Fruit fly (Drosophila melanogaster) whole organism, embryonic: ENCODE results near the gene CG10984.

ENCODE experiments used
- Ada2b ChIP-seq: fragments of 200-800 bp; sonication (Bioruptor generic); IDR thresholded peaks from 2 replicates; pipeline ENCODE4 v1.3.6; 2022; ENCODE audit warnings: missing biosample characterization, missing genetic modification characterization
- Atf-2 ChIP-seq: fragments of 200-800 bp; sonication (Bioruptor generic); optimal IDR thresholded peaks from 2 replicates; lab custom pipeline; 2016; ENCODE audit warnings: missing biosample characterization, missing genetic modification characterization
- CG3163 ChIP-seq: fragments of 200-800 bp; sonication (Bioruptor generic); optimal IDR thresholded peaks from 3 replicates; lab custom pipeline; 2016; ENCODE audit warnings: missing biosample characterization, missing genetic modification characterization
- Meics ChIP-seq: fragments of 200-800 bp; sonication (Bioruptor generic); optimal IDR thresholded peaks from 2 replicates; lab custom pipeline; 2017; ENCODE audit warnings: missing biosample characterization, mild to moderate bottlenecking, missing genetic modification characterization
- br ChIP-seq: fragments of >200 bp; optimal IDR thresholded peaks from 2 replicates; lab custom pipeline; 2017
- cad ChIP-seq: fragments of >200 bp; optimal IDR thresholded peaks from 2 replicates; lab custom pipeline; 2017; ENCODE audit warnings: missing biosample characterization, missing genetic modification characterization
- chm ChIP-seq: fragments of 200-800 bp; sonication (Bioruptor generic); IDR thresholded peaks from 2 replicates; pipeline ENCODE4 v1.3.6; 2022; ENCODE audit warnings: missing biosample characterization, missing genetic modification characterization
- fru ChIP-seq: fragments of >200 bp; optimal IDR thresholded peaks from 2 replicates; lab custom pipeline; 2017
- insv ChIP-seq, 2 experiments: fragments of 200-800 bp; sonication (Bioruptor generic); optimal IDR thresholded peaks; 3 replicates each; lab custom pipeline; 2016 to 2018; ENCODE audit warnings: missing biosample characterization in 2 of 2, missing genetic modification characterization in 2 of 2

- TF ChIP-seq fru (lab: Kevin White, UChicago) (no peak), Meics (GFP tag; lab: Kevin White, UChicago) (no peak), br (lab: Kevin White, UChicago) (no peak), insv (GFP tag; optimal IDR thresholded peaks at IDR 0.05; lab: Kevin White, UChicago) (no peak), chm (GFP tag; lab: Robert Waterston, UW) (no peak), cad (GFP tag; lab: Kevin White, UChicago) (no peak), Ada2b (GFP tag; lab: Robert Waterston, UW) (no peak), CG3163 (peak; percentile 78), Atf-2 (GFP tag; lab: Kevin White, UChicago) (no peak)
Observed at dm6 chr3L:12790783-12791678, 41.1 kb downstream of the CG10984 start.
